Fruit fly (Drosophila melanogaster) whole organism, embryonic: ENCODE results near the gene Ing3.

Source experiments
- ATbp ChIP-seq: fragments of 200-800 bp; sonication (Bioruptor generic); optimal IDR thresholded peaks from 2 replicates; lab custom pipeline; 2017; ENCODE audit warnings: missing biosample characterization, mild to moderate bottlenecking, missing genetic modification characterization, missing genetic modification reagents
- Abd-B ChIP-seq: fragments of 200-800 bp; sonication (Bioruptor generic); optimal IDR thresholded peaks from 2 replicates; lab custom pipeline; 2018; ENCODE audit warnings: missing biosample characterization, mild to moderate bottlenecking, missing genetic modification characterization, moderate library complexity
- Ada2b ChIP-seq: fragments of 200-800 bp; sonication (Bioruptor generic); IDR thresholded peaks from 2 replicates; pipeline ENCODE4 v1.3.6; 2022; ENCODE audit warnings: missing biosample characterization, missing genetic modification characterization
- Asciz ChIP-seq: fragments of 200-800 bp; sonication (Bioruptor generic); optimal IDR thresholded peaks from 2 replicates; lab custom pipeline; 2017; ENCODE audit warnings: missing biosample characterization, mild to moderate bottlenecking, missing genetic modification characterization, missing genetic modification reagents
- CG10979 ChIP-seq: fragments of 200-800 bp; sonication (Bioruptor generic); optimal IDR thresholded peaks from 2 replicates; lab custom pipeline; 2018; ENCODE audit warnings: missing biosample characterization, mild to moderate bottlenecking, missing genetic modification characterization, moderate library complexity
- CG11696 ChIP-seq: fragments of 200-800 bp; sonication (Bioruptor generic); IDR thresholded peaks from 2 replicates; pipeline ENCODE4 v1.3.6; 2022; ENCODE audit warnings: missing biosample characterization, missing genetic modification characterization
- CG12299 ChIP-seq: fragments of 200-800 bp; sonication (Bioruptor generic); optimal IDR thresholded peaks from 2 replicates; lab custom pipeline; 2018; ENCODE audit warnings: missing biosample characterization, mild to moderate bottlenecking, missing genetic modification characterization
- CG13123 ChIP-seq: fragments of 200-800 bp; sonication (Bioruptor generic); optimal IDR thresholded peaks from 2 replicates; lab custom pipeline; 2016; ENCODE audit warnings: missing biosample characterization, missing genetic modification characterization
- CG13624 ChIP-seq: fragments of 200-800 bp; sonication (Bioruptor generic); optimal IDR thresholded peaks from 2 replicates; lab custom pipeline; 2016; ENCODE audit warnings: missing biosample characterization, missing genetic modification characterization
- CG14014 ChIP-seq: fragments of 200-800 bp; sonication (Bioruptor generic); IDR thresholded peaks from 2 replicates; pipeline ENCODE4 v1.3.6; 2022; ENCODE audit warnings: missing biosample characterization, missing genetic modification characterization
- CG31388 ChIP-seq: fragments of 200-800 bp; sonication (Bioruptor generic); optimal IDR thresholded peaks from 2 replicates; lab custom pipeline; 2016; ENCODE audit warnings: missing biosample characterization, missing genetic modification characterization
- CG31441 ChIP-seq: fragments of 200-800 bp; sonication (Bioruptor generic); IDR thresholded peaks from 2 replicates; pipeline ENCODE4 v1.3.6; 2022; ENCODE audit warnings: missing biosample characterization, missing genetic modification characterization
- CG34376 ChIP-seq: fragments of 200-800 bp; sonication (Bioruptor generic); optimal IDR thresholded peaks from 2 replicates; lab custom pipeline; 2018; ENCODE audit warnings: missing biosample characterization, mild to moderate bottlenecking, missing genetic modification characterization
- CG4820 ChIP-seq: fragments of 200-800 bp; sonication (Bioruptor generic); optimal IDR thresholded peaks from 3 replicates; lab custom pipeline; 2016; ENCODE audit warnings: missing biosample characterization, missing genetic modification characterization
- CG6175 ChIP-seq: fragments of 200-800 bp; sonication (Bioruptor generic); IDR thresholded peaks from 3 replicates; pipeline ENCODE4 v1.3.6; 2022; ENCODE audit warnings: missing biosample characterization, missing genetic modification characterization
- CG6254 ChIP-seq: fragments of 200-800 bp; sonication (Bioruptor generic); optimal IDR thresholded peaks from 3 replicates; lab custom pipeline; 2017; ENCODE audit warnings: mild to moderate bottlenecking, missing biosample characterization, missing genetic modification reagents, missing genetic modification characterization
- CG7357 ChIP-seq: fragments of 200-800 bp; sonication (Bioruptor generic); IDR thresholded peaks from 3 replicates; pipeline ENCODE4 v1.3.6; 2022; ENCODE audit warnings: missing biosample characterization, missing genetic modification characterization
- CG8359 ChIP-seq: fragments of 200-800 bp; sonication (Bioruptor generic); optimal IDR thresholded peaks from 2 replicates; lab custom pipeline; 2017; ENCODE audit warnings: missing biosample characterization, mild to moderate bottlenecking, missing genetic modification characterization, borderline replicate concordance
- CG8765 ChIP-seq: fragments of 200-800 bp; sonication (Bioruptor generic); IDR thresholded peaks from 2 replicates; pipeline ENCODE4 v1.3.6; 2022; ENCODE audit warnings: missing biosample characterization, missing genetic modification characterization
- CG9215 ChIP-seq: fragments of 200-800 bp; sonication (Bioruptor generic); IDR thresholded peaks from 2 replicates; pipeline ENCODE4 v1.3.6; 2022; ENCODE audit warnings: missing biosample characterization, missing genetic modification characterization
- Dek ChIP-seq: fragments of 200-800 bp; sonication (Bioruptor generic); optimal IDR thresholded peaks from 3 replicates; lab custom pipeline; 2019; ENCODE audit warnings: missing biosample characterization, mild to moderate bottlenecking, missing genetic modification characterization, moderate library complexity
- Dp ChIP-seq: fragments of 200-800 bp; sonication (Bioruptor generic); optimal IDR thresholded peaks from 2 replicates; lab custom pipeline; 2018; ENCODE audit warnings: missing biosample characterization, mild to moderate bottlenecking, missing genetic modification characterization, moderate library complexity
- Drgx ChIP-seq: fragments of 200-800 bp; sonication (Bioruptor generic); IDR thresholded peaks from 2 replicates; pipeline ENCODE4 v1.3.6; 2022; ENCODE audit warnings: missing biosample characterization, missing genetic modification characterization
- E2f2 ChIP-seq: fragments of 200-800 bp; sonication (Bioruptor generic); IDR thresholded peaks from 2 replicates; pipeline ENCODE4 v1.3.6; 2022; ENCODE audit warnings: missing biosample characterization, missing genetic modification characterization
- Eip74EF ChIP-seq, 2 experiments: fragments of 200-800 bp in 1 of 2; fragments of >200 bp in 1 of 2; sonication (Bioruptor generic) in 1 of 2; optimal IDR thresholded peaks; 2 replicates each; lab custom pipeline; 2017 to 2019; ENCODE audit warnings: missing biosample characterization in 2 of 2, missing genetic modification characterization in 2 of 2, mild to moderate bottlenecking in 1 of 2, moderate library complexity in 1 of 2
- Ets65A ChIP-seq: fragments of 200-800 bp; sonication (Bioruptor generic); peaks from one replicate; lab custom pipeline; 2016; ENCODE audit warnings: missing biosample characterization, missing genetic modification characterization
- Ets97D ChIP-seq: fragments of 200-800 bp; sonication (Bioruptor generic); optimal IDR thresholded peaks from 3 replicates; lab custom pipeline; 2016; ENCODE audit warnings: missing biosample characterization, missing genetic modification characterization
- Gug ChIP-seq: fragments of 200-800 bp; sonication (Bioruptor generic); IDR thresholded peaks from 4 replicates; pipeline ENCODE4 v1.3.6; 2022; ENCODE audit warnings: missing biosample characterization, missing genetic modification characterization
- H2.0 ChIP-seq: fragments of 200-800 bp; sonication (Bioruptor generic); IDR thresholded peaks from 2 replicates; pipeline ENCODE4 v1.3.6; 2022; ENCODE audit warnings: missing biosample characterization, missing genetic modification characterization
- HHEX ChIP-seq: fragments of 200-800 bp; sonication (Bioruptor generic); optimal IDR thresholded peaks from 3 replicates; lab custom pipeline; 2017; ENCODE audit warnings: missing biosample characterization, mild to moderate bottlenecking, missing genetic modification characterization, missing genetic modification reagents
- Hmr ChIP-seq: fragments of 200-800 bp; sonication (Bioruptor generic); optimal IDR thresholded peaks from 3 replicates; lab custom pipeline; 2017; ENCODE audit warnings: mild to moderate bottlenecking, missing biosample characterization, missing genetic modification reagents, missing genetic modification characterization
- MBD-R2 ChIP-seq: fragments of 200-800 bp; sonication (Bioruptor generic); IDR thresholded peaks from 2 replicates; pipeline ENCODE4 v1.3.6; 2022; ENCODE audit warnings: missing biosample characterization, missing genetic modification characterization
- Max ChIP-seq: fragments of 200-800 bp; sonication (Bioruptor generic); optimal IDR thresholded peaks from 2 replicates; lab custom pipeline; 2016; ENCODE audit warnings: missing biosample characterization, mild to moderate bottlenecking, missing genetic modification characterization
- Nf-YC ChIP-seq: fragments of 200-800 bp; optimal IDR thresholded peaks from 3 replicates; lab custom pipeline; 2019; ENCODE audit warnings: missing biosample characterization, mild to moderate bottlenecking, missing genetic modification characterization, moderate library complexity
- Opbp ChIP-seq: fragments of 200-800 bp; sonication (Bioruptor generic); IDR thresholded peaks from 3 replicates; pipeline ENCODE4 v1.3.6; 2022; ENCODE audit warnings: missing biosample characterization, missing genetic modification characterization; ENCODE audit not compliant: partially characterized antibody
- Poxn ChIP-seq: fragments of 200-800 bp; sonication (Bioruptor generic); IDR thresholded peaks from 2 replicates; pipeline ENCODE4 v1.3.6; 2022; ENCODE audit warnings: missing biosample characterization, missing genetic modification characterization
- gfzf ChIP-seq: fragments of 200-800 bp; sonication (Bioruptor generic); optimal IDR thresholded peaks from 2 replicates; lab custom pipeline; 2016; ENCODE audit warnings: missing biosample characterization, mild to moderate bottlenecking, missing genetic modification characterization, moderate library complexity
- jigr1 ChIP-seq: fragments of 200-800 bp; sonication (Bioruptor generic); IDR thresholded peaks from 3 replicates; pipeline ENCODE4 v1.3.6; 2022; ENCODE audit warnings: missing biosample characterization, missing genetic modification characterization
- kay ChIP-seq: fragments of 200-800 bp; sonication (Bioruptor generic); optimal IDR thresholded peaks from 2 replicates; lab custom pipeline; 2016; ENCODE audit warnings: missing biosample characterization, missing genetic modification characterization
- maf-S ChIP-seq: fragments of 200-800 bp; sonication (Bioruptor generic); optimal IDR thresholded peaks from 2 replicates; lab custom pipeline; 2016; ENCODE audit warnings: missing biosample characterization, missing genetic modification characterization
- peb ChIP-seq: fragments of 200-800 bp; sonication (Bioruptor generic); IDR thresholded peaks from 2 replicates; pipeline ENCODE4 v1.3.6; 2022; ENCODE audit warnings: missing biosample characterization, missing genetic modification characterization
- prd ChIP-seq, 3 experiments: fragments of >200 bp in 2 of 3; fragments of 200-800 bp in 1 of 3; sonication (Bioruptor generic) in 1 of 3; optimal IDR thresholded peaks in 2 of 3; IDR thresholded peaks in 1 of 3; 2 replicates in 2 of 3; 3 replicates in 1 of 3; pipeline versions ENCODE4 v1.3.6 to Lab custom; 2017 to 2022; ENCODE audit warnings: missing biosample characterization in 1 of 3, missing genetic modification characterization in 1 of 3
- repo ChIP-seq: fragments of 200-800 bp; sonication (Bioruptor generic); optimal IDR thresholded peaks from 2 replicates; lab custom pipeline; 2016; ENCODE audit warnings: missing biosample characterization, missing genetic modification characterization
- sisA ChIP-seq: fragments of 200-800 bp; sonication (Bioruptor generic); IDR thresholded peaks from 2 replicates; pipeline ENCODE4 v1.3.6; 2022; ENCODE audit warnings: missing biosample characterization, missing genetic modification characterization
- sug ChIP-seq: fragments of 200-800 bp; optimal IDR thresholded peaks from 2 replicates; lab custom pipeline; 2019; ENCODE audit warnings: missing biosample characterization, mild to moderate bottlenecking, missing genetic modification characterization, moderate library complexity
- unpg ChIP-seq: fragments of 200-800 bp; sonication (Bioruptor generic); optimal IDR thresholded peaks from 3 replicates; lab custom pipeline; 2018; ENCODE audit warnings: missing biosample characterization, mild to moderate bottlenecking, missing genetic modification characterization, moderate library complexity
- vfl ChIP-seq: fragments of 200-800 bp; sonication (Bioruptor generic); optimal IDR thresholded peaks from 2 replicates; lab custom pipeline; 2016; ENCODE audit warnings: missing biosample characterization, missing genetic modification characterization
- vnd ChIP-seq: fragments of 200-800 bp; sonication (Bioruptor generic); IDR thresholded peaks from 3 replicates; pipeline ENCODE4 v1.3.6; 2022; ENCODE audit warnings: missing biosample characterization, missing genetic modification characterization; ENCODE audit not compliant: partially characterized antibody
- vvl ChIP-seq: fragments of 200-800 bp; sonication (Bioruptor generic); IDR thresholded peaks from 2 replicates; pipeline ENCODE4 v1.3.6; 2022; ENCODE audit warnings: missing biosample characterization, missing genetic modification characterization
- wdn ChIP-seq: fragments of 200-800 bp; sonication (Bioruptor generic); IDR thresholded peaks from 2 replicates; pipeline ENCODE4 v1.3.6; 2022; ENCODE audit warnings: missing biosample characterization, missing genetic modification characterization

The Ing3 gene

dm6 chrX:18644890-18645289 is 8.0 kb downstream of the Ing3 start (continued):
- peak; percentile 73; the same call in 1 of the 2 replicates for TF ChIP-seq CG14014 (GFP tag; lab: Robert Waterston, UW)
- peak; percentile 72 for TF ChIP-seq Ada2b
- peak; percentile 84 for TF ChIP-seq Dek (tag; lab: Kevin White, UChicago)
- peak; percentile 60 for TF ChIP-seq repo (GFP tag; lab: Kevin White, UChicago)
- TF ChIP-seq Dp (GFP tag; lab: Kevin White, UChicago), result no peak
- TF ChIP-seq vnd (GFP tag; lab: Robert Waterston, UW), result no peak
- peak; percentile 35 for TF ChIP-seq CG31388 (GFP tag; lab: Kevin White, UChicago)
- TF ChIP-seq E2f2 (GFP tag; lab: Robert Waterston, UW), result peak; percentile 53; the same call in 1 of the 2 replicates
- peak; percentile 78 for TF ChIP-seq HHEX (GFP tag; lab: Kevin White, UChicago)
- peak; percentile 89 for TF ChIP-seq unpg (GFP tag; lab: Kevin White, UChicago)
- no peak for TF ChIP-seq gfzf (GFP tag; lab: Kevin White, UChicago)
- TF ChIP-seq Opbp (GFP tag; lab: Robert Waterston, UW), result no peak
- TF ChIP-seq sisA (GFP tag; lab: Robert Waterston, UW), result peak; percentile 83
- peak; percentile 68 for TF ChIP-seq H2.0 (GFP tag; lab: Robert Waterston, UW)
- peak; percentile 57 for TF ChIP-seq CG34376
- peak in 1 of 2 experiments; percentile 25 for TF ChIP-seq Eip74EF (GFP tag; optimal IDR thresholded peaks at IDR 0.05; lab: Kevin White, UChicago)
- peak; percentile 80 for TF ChIP-seq CG31441
- TF ChIP-seq Drgx, result peak; percentile 52; the same call in 1 of the 2 replicates
- 0 out of 2 replicates have a peak, but pooled peaks have one; percentile 21 for TF ChIP-seq wdn
- peak; percentile 51 for TF ChIP-seq vfl (GFP tag; lab: Kevin White, UChicago)
- peak; percentile 54 for TF ChIP-seq Nf-YC (tag; lab: Kevin White, UChicago)
- peak; percentile 43; the same call in 1 of the 2 replicates for TF ChIP-seq MBD-R2
- TF ChIP-seq Abd-B (GFP tag; lab: Kevin White, UChicago), result no peak
- no peak for TF ChIP-seq jigr1
- peak; percentile 79 for TF ChIP-seq CG4820 (GFP tag; lab: Kevin White, UChicago)
- peak; percentile 16 for TF ChIP-seq CG13624 (GFP tag; lab: Kevin White, UChicago)
- TF ChIP-seq CG7357 (GFP tag; lab: Robert Waterston, UW), result peak; percentile 72
- TF ChIP-seq CG8359 (GFP tag; lab: Kevin White, UChicago), result peak; percentile 62
- TF ChIP-seq CG9215 (GFP tag; lab: Robert Waterston, UW), result peak; percentile 59
- 0 out of 2 replicates have a peak, but pooled peaks have one; percentile 16 for TF ChIP-seq CG11696 (GFP tag; lab: Robert Waterston, UW)
- TF ChIP-seq Ets97D (GFP tag; lab: Kevin White, UChicago), result no peak
- no peak for TF ChIP-seq prd (optimal IDR thresholded peaks at IDR 0.05; lab: Kevin White, UChicago)
- peak; percentile 85; the same call in 2 of the 3 replicates for TF ChIP-seq prd (GFP tag; IDR thresholded peaks at IDR 0.05; lab: Robert Waterston, UW)
- TF ChIP-seq kay (GFP tag; lab: Kevin White, UChicago), result no peak
- TF ChIP-seq Gug (GFP tag; lab: Robert Waterston, UW), result peak; percentile 74
- peak; percentile 82 for TF ChIP-seq CG10979 (tag; lab: Kevin White, UChicago)
- peak; percentile 84 for TF ChIP-seq ATbp (GFP tag; lab: Kevin White, UChicago)
- TF ChIP-seq vvl (GFP tag; lab: Robert Waterston, UW), result peak; percentile 84
- TF ChIP-seq Ets65A (GFP tag; lab: Kevin White, UChicago), result peak; percentile 28
- peak; percentile 66 for TF ChIP-seq maf-S (GFP tag; lab: Kevin White, UChicago)
- TF ChIP-seq CG6254 (GFP tag; lab: Kevin White, UChicago), result peak; percentile 68
- 0 out of 2 replicates have a peak, but pooled peaks have one; percentile 40 for TF ChIP-seq CG8765
- no peak for TF ChIP-seq CG6175 (GFP tag; lab: Robert Waterston, UW)
- peak; percentile 83 for TF ChIP-seq Hmr (GFP tag; lab: Kevin White, UChicago)
- peak; percentile 64 for TF ChIP-seq peb (GFP tag; lab: Robert Waterston, UW)
- peak; percentile 79 for TF ChIP-seq Asciz (GFP tag; lab: Kevin White, UChicago)
- TF ChIP-seq Max (GFP tag; lab: Kevin White, UChicago), result peak; percentile 74
- TF ChIP-seq Poxn (GFP tag; lab: Robert Waterston, UW), result 0 out of 2 replicates have a peak, but pooled peaks have one; percentile 48
- TF ChIP-seq CG12299 (tag; lab: Kevin White, UChicago), result peak; percentile 60
- peak; percentile 75 for TF ChIP-seq sug (tag; lab: Kevin White, UChicago)
- peak; percentile 46 for TF ChIP-seq CG13123 (GFP tag; lab: Kevin White, UChicago)
